Fruit fly (Drosophila melanogaster) whole organism, embryonic: ENCODE results near the gene Pop4.

Experiments used
- Ada2b ChIP-seq: fragments of 200-800 bp; sonication (Bioruptor generic); IDR thresholded peaks from 2 replicates; pipeline ENCODE4 v1.3.6; 2022; ENCODE audit warnings: missing biosample characterization, missing genetic modification characterization
- Atf6 ChIP-seq: fragments of 200-800 bp; sonication (Bioruptor generic); IDR thresholded peaks from 2 replicates; pipeline ENCODE4 v1.3.6; 2022; ENCODE audit warnings: missing biosample characterization, missing genetic modification characterization
- B-H2 ChIP-seq: fragments of 200-800 bp; sonication (Bioruptor generic); optimal IDR thresholded peaks from 2 replicates; lab custom pipeline; 2018; ENCODE audit warnings: missing biosample characterization, mild to moderate bottlenecking, missing genetic modification characterization
- CG10366 ChIP-seq: fragments of 200-800 bp; sonication (Bioruptor generic); IDR thresholded peaks from 2 replicates; pipeline ENCODE4 v1.3.6; 2022; ENCODE audit warnings: missing biosample characterization, missing genetic modification characterization
- CG10431 ChIP-seq: fragments of 200-800 bp; sonication (Bioruptor generic); optimal IDR thresholded peaks from 3 replicates; lab custom pipeline; 2018; ENCODE audit warnings: missing biosample characterization, mild to moderate bottlenecking, missing genetic modification characterization
- CG11504 ChIP-seq: fragments of 200-800 bp; sonication (Bioruptor generic); optimal IDR thresholded peaks from 3 replicates; lab custom pipeline; 2019; ENCODE audit warnings: missing biosample characterization, mild to moderate bottlenecking, missing genetic modification characterization, moderate library complexity
- CG12071 ChIP-seq: fragments of 200-800 bp; sonication (Bioruptor generic); optimal IDR thresholded peaks from 3 replicates; lab custom pipeline; 2018; ENCODE audit warnings: missing biosample characterization, mild to moderate bottlenecking, missing genetic modification characterization
- CG15514 ChIP-seq: fragments of 200-800 bp; sonication (Bioruptor generic); optimal IDR thresholded peaks from 3 replicates; lab custom pipeline; 2017; ENCODE audit warnings: missing biosample characterization, missing genetic modification characterization, mild to moderate bottlenecking, moderate library complexity, missing genetic modification reagents
- CG17385 ChIP-seq: fragments of 200-800 bp; sonication (Bioruptor generic); optimal IDR thresholded peaks from 3 replicates; lab custom pipeline; 2018; ENCODE audit warnings: missing biosample characterization, mild to moderate bottlenecking, missing genetic modification characterization
- CG17829 ChIP-seq: fragments of 200-800 bp; optimal IDR thresholded peaks from 2 replicates; lab custom pipeline; 2019; ENCODE audit warnings: missing biosample characterization, mild to moderate bottlenecking, missing genetic modification characterization, moderate library complexity
- CG18262 ChIP-seq: fragments of 200-800 bp; optimal IDR thresholded peaks from 3 replicates; lab custom pipeline; 2019; ENCODE audit warnings: missing biosample characterization, mild to moderate bottlenecking, missing genetic modification characterization, moderate library complexity
- CG1832 ChIP-seq: fragments of 200-800 bp; sonication (Bioruptor generic); optimal IDR thresholded peaks from 2 replicates; lab custom pipeline; 2017; ENCODE audit warnings: missing biosample characterization, mild to moderate bottlenecking, missing genetic modification characterization, inconsistent platforms
- CG2199 ChIP-seq: fragments of 200-800 bp; sonication (Bioruptor generic); IDR thresholded peaks from 3 replicates; pipeline ENCODE4 v1.3.6; 2022; ENCODE audit warnings: missing biosample characterization, missing genetic modification characterization
- CG2712 ChIP-seq: fragments of 200-800 bp; optimal IDR thresholded peaks from 3 replicates; lab custom pipeline; 2019; ENCODE audit warnings: missing biosample characterization, mild to moderate bottlenecking, missing genetic modification characterization, moderate library complexity
- CG7928 ChIP-seq: fragments of 200-800 bp; sonication (Bioruptor generic); optimal IDR thresholded peaks from 2 replicates; lab custom pipeline; 2017; ENCODE audit warnings: missing biosample characterization, mild to moderate bottlenecking, missing genetic modification characterization
- CHES-1-like ChIP-seq: fragments of 200-800 bp; sonication (Bioruptor generic); optimal IDR thresholded peaks from 2 replicates; lab custom pipeline; 2016; ENCODE audit warnings: missing biosample characterization, missing genetic modification characterization
- D ChIP-seq, 2 experiments: fragments of 200-800 bp in 1 of 2; fragments of >200 bp in 1 of 2; sonication (Bioruptor generic) in 1 of 2; optimal IDR thresholded peaks; 2 replicates in 1 of 2; 3 replicates in 1 of 2; lab custom pipeline; 2017; ENCODE audit warnings: mild to moderate bottlenecking in 1 of 2, missing biosample characterization in 1 of 2, missing genetic modification characterization in 1 of 2, missing genetic modification reagents in 1 of 2
- Drgx ChIP-seq: fragments of 200-800 bp; sonication (Bioruptor generic); IDR thresholded peaks from 2 replicates; pipeline ENCODE4 v1.3.6; 2022; ENCODE audit warnings: missing biosample characterization, missing genetic modification characterization
- E2f1 ChIP-seq: fragments of 200-800 bp; sonication (Bioruptor generic); IDR thresholded peaks from 2 replicates; pipeline ENCODE4 v1.3.6; 2022; ENCODE audit warnings: missing biosample characterization, missing genetic modification characterization
- ERR ChIP-seq: fragments of 200-800 bp; sonication (Bioruptor generic); optimal IDR thresholded peaks from 2 replicates; lab custom pipeline; 2016; ENCODE audit warnings: missing biosample characterization, missing genetic modification characterization
- Ets65A ChIP-seq: fragments of 200-800 bp; sonication (Bioruptor generic); peaks from one replicate; lab custom pipeline; 2016; ENCODE audit warnings: missing biosample characterization, missing genetic modification characterization
- H15 ChIP-seq: fragments of 200-800 bp; sonication (Bioruptor generic); IDR thresholded peaks from 3 replicates; pipeline ENCODE4 v1.3.6; 2022; ENCODE audit warnings: missing biosample characterization, missing genetic modification characterization
- Hr78 ChIP-seq, 2 experiments: fragments of 200-800 bp in 1 of 2; fragments of >200 bp in 1 of 2; sonication (Bioruptor generic) in 1 of 2; optimal IDR thresholded peaks; 2 replicates each; lab custom pipeline; 2017 to 2019; ENCODE audit warnings: missing biosample characterization in 2 of 2, missing genetic modification characterization in 2 of 2, mild to moderate bottlenecking in 1 of 2, moderate library complexity in 1 of 2
- Hsf ChIP-seq: fragments of 200-800 bp; sonication (Bioruptor generic); optimal IDR thresholded peaks from 3 replicates; lab custom pipeline; 2016; ENCODE audit warnings: missing biosample characterization, missing genetic modification characterization
- MESR4 ChIP-seq: fragments of 200-800 bp; sonication (Bioruptor generic); optimal IDR thresholded peaks from 2 replicates; lab custom pipeline; 2018; ENCODE audit warnings: missing biosample characterization, mild to moderate bottlenecking, missing genetic modification characterization, moderate library complexity
- Nf-YC ChIP-seq: fragments of 200-800 bp; optimal IDR thresholded peaks from 3 replicates; lab custom pipeline; 2019; ENCODE audit warnings: missing biosample characterization, mild to moderate bottlenecking, missing genetic modification characterization, moderate library complexity
- Sox100B ChIP-seq: fragments of 200-800 bp; sonication (Bioruptor generic); optimal IDR thresholded peaks from 3 replicates; lab custom pipeline; 2018; ENCODE audit warnings: missing biosample characterization, mild to moderate bottlenecking, missing genetic modification characterization
- Sox102F ChIP-seq: fragments of 200-800 bp; sonication (Bioruptor generic); optimal IDR thresholded peaks from 2 replicates; lab custom pipeline; 2018; ENCODE audit warnings: missing biosample characterization, mild to moderate bottlenecking, missing genetic modification characterization, moderate library complexity
- cas ChIP-seq: fragments of 200-800 bp; sonication (Bioruptor generic); IDR thresholded peaks from 2 replicates; pipeline ENCODE4 v1.3.6; 2022; ENCODE audit warnings: missing biosample characterization, missing genetic modification characterization
- chinmo ChIP-seq: fragments of 200-800 bp; sonication (Bioruptor generic); IDR thresholded peaks from 4 replicates; pipeline ENCODE4 v1.3.6; 2022; ENCODE audit warnings: missing biosample characterization, missing genetic modification characterization; ENCODE audit not compliant: partially characterized antibody
- chm ChIP-seq: fragments of 200-800 bp; sonication (Bioruptor generic); IDR thresholded peaks from 2 replicates; pipeline ENCODE4 v1.3.6; 2022; ENCODE audit warnings: missing biosample characterization, missing genetic modification characterization
- corto ChIP-seq: fragments of 200-800 bp; sonication (Bioruptor generic); optimal IDR thresholded peaks from 2 replicates; lab custom pipeline; 2016; ENCODE audit warnings: missing biosample characterization, mild to moderate bottlenecking, missing genetic modification characterization, moderate library complexity
- crc ChIP-seq: fragments of 200-800 bp; sonication (Bioruptor generic); optimal IDR thresholded peaks from 2 replicates; lab custom pipeline; 2016; ENCODE audit warnings: missing biosample characterization, missing genetic modification characterization
- crol ChIP-seq: fragments of 200-800 bp; sonication (Bioruptor generic); IDR thresholded peaks from 2 replicates; pipeline ENCODE4 v1.3.6; 2022; ENCODE audit warnings: missing biosample characterization, missing genetic modification characterization
- ham ChIP-seq: fragments of 200-800 bp; sonication (Bioruptor generic); IDR thresholded peaks from 2 replicates; pipeline ENCODE4 v1.3.6; 2022; ENCODE audit warnings: missing biosample characterization, missing genetic modification characterization
- kni ChIP-seq: fragments of 200-800 bp; sonication (Bioruptor generic); optimal IDR thresholded peaks from 3 replicates; lab custom pipeline; 2017; ENCODE audit warnings: mild to moderate bottlenecking, missing biosample characterization, missing genetic modification reagents, missing genetic modification characterization
- lbe ChIP-seq: fragments of 200-800 bp; sonication (Bioruptor generic); optimal IDR thresholded peaks from 2 replicates; lab custom pipeline; 2016; ENCODE audit warnings: missing biosample characterization, mild to moderate bottlenecking, missing genetic modification characterization
- nerfin-2 ChIP-seq: fragments of 200-800 bp; sonication (Bioruptor generic); IDR thresholded peaks from 2 replicates; pipeline ENCODE4 v1.3.6; 2022; ENCODE audit warnings: missing biosample characterization, missing genetic modification characterization; ENCODE audit not compliant: partially characterized antibody
- nom ChIP-seq: fragments of 200-800 bp; sonication (Bioruptor generic); optimal IDR thresholded peaks from 2 replicates; lab custom pipeline; 2017; ENCODE audit warnings: missing biosample characterization, missing genetic modification characterization, mild to moderate bottlenecking, moderate library complexity, missing genetic modification reagents
- sqz ChIP-seq: fragments of 200-800 bp; sonication (Bioruptor generic); optimal IDR thresholded peaks from 3 replicates; lab custom pipeline; 2018; ENCODE audit warnings: missing biosample characterization, mild to moderate bottlenecking, missing genetic modification characterization
- tap ChIP-seq: fragments of 200-800 bp; optimal IDR thresholded peaks from 3 replicates; lab custom pipeline; 2019; ENCODE audit warnings: missing biosample characterization, mild to moderate bottlenecking, missing genetic modification characterization, moderate library complexity
- vvl ChIP-seq: fragments of 200-800 bp; sonication (Bioruptor generic); IDR thresholded peaks from 2 replicates; pipeline ENCODE4 v1.3.6; 2022; ENCODE audit warnings: missing biosample characterization, missing genetic modification characterization
- wor ChIP-seq: fragments of 200-800 bp; sonication (Bioruptor generic); IDR thresholded peaks from 2 replicates; pipeline ENCODE4 v1.3.6; 2022; ENCODE audit warnings: missing biosample characterization, missing genetic modification characterization

Pop4 gene

DNA sequence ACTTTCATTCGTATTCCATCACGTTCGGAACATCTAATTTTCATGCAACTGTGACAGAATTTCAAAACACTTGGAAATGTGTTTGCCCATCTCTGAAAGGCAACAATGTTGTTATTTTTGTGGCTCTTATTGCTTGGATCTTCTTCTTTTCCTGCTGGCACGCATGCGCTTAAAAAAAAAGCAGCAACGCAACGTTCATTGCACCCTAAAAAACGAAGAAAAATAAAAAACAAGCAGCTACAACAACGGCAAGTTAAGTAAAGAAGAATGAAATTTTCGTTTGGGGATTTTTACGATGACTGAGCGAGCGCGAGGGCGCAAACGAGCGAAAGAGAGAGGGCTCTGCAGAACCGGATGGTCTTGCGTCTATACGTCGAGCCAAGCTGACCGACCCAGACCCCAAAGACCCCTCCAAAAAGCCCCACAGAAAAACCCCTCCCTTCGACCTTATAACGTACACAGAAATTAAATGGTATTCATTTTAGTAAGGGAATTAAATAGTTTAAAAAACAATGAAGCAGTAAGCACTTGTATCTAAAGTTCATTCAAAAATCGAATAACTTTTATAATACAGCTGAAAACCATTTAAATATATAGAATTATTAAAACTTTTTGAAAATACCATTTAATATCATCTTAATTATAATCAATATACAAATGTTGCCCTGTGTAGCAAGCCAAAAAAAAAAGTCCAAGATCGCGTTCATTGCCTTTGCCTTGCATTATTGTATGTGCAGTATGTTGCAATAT lies 15.3 kb upstream of the Pop4 start (continued):
- TF ChIP-seq D (optimal IDR thresholded peaks at IDR 0.05; lab: Kevin White, UChicago) (no peak), D (GFP tag; optimal IDR thresholded peaks at IDR 0.05; lab: Kevin White, UChicago) (peak; percentile 0), CG11504 (tag; lab: Kevin White, UChicago) (peak; percentile 51), H15 (no peak), kni (peak; percentile 49), CG17829 (tag; lab: Kevin White, UChicago) (no peak), Hsf (GFP tag; lab: Kevin White, UChicago) (no peak), CG18262 (peak; percentile 25), E2f1 (GFP tag; lab: Robert Waterston, UW) (no peak), CG2199 (GFP tag; lab: Robert Waterston, UW) (peak; percentile 70; the same call in 1 of the 3 replicates), Sox102F (GFP tag; lab: Kevin White, UChicago) (no peak), nerfin-2 (GFP tag; lab: Robert Waterston, UW) (no peak), chinmo (GFP tag; lab: Robert Waterston, UW) (peak; percentile 57; the same call in 1 of the 4 replicates), cas (GFP tag; lab: Robert Waterston, UW) (no peak), sqz (peak; percentile 74), nom (GFP tag; lab: Kevin White, UChicago) (peak; percentile 97), CG7928 (GFP tag; lab: Kevin White, UChicago) (no peak), lbe (GFP tag; lab: Kevin White, UChicago) (peak; percentile 29), tap (tag; lab: Kevin White, UChicago) (peak; percentile 3), vvl (GFP tag; lab: Robert Waterston, UW) (peak; percentile 14; the same call in 1 of the 2 replicates), CG17385 (GFP tag; lab: Kevin White, UChicago) (peak; percentile 42), B-H2 (GFP tag; lab: Kevin White, UChicago) (no peak), CG12071 (GFP tag; lab: Kevin White, UChicago) (no peak), Sox100B (GFP tag; lab: Kevin White, UChicago) (peak; percentile 12), CG2712 (tag; lab: Kevin White, UChicago) (peak; percentile 22), Atf6 (GFP tag; lab: Robert Waterston, UW) (no peak)
- TF ChIP-seq, all 482 proteins: peak for 24

DNA sequence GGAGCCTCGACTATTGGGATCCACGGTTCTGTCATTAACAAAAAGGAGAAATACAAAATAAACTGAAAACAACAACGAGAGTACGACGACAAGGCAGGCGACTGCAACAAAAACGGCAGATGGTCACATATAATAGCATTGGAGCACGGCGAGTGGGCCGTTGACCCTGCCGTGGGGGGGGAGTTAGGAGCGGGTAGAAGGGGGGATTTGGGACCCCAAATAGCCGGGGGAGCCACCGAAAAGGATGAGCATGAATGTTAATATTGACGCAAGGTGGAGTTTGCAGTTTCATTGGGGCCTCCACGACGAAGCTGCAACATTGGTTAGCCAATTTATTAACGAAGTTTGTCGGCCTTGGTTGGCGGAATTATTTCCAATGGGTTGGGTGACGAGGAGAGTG lies 14.4 kb upstream of the Pop4 start:
- TF ChIP-seq crol (GFP tag; lab: Robert Waterston, UW) (peak; percentile 29; the same call in 1 of the 2 replicates), Ada2b (GFP tag; lab: Robert Waterston, UW) (no peak), chm (0 out of 2 replicates have a peak, but pooled peaks have one; percentile 33)

DNA sequence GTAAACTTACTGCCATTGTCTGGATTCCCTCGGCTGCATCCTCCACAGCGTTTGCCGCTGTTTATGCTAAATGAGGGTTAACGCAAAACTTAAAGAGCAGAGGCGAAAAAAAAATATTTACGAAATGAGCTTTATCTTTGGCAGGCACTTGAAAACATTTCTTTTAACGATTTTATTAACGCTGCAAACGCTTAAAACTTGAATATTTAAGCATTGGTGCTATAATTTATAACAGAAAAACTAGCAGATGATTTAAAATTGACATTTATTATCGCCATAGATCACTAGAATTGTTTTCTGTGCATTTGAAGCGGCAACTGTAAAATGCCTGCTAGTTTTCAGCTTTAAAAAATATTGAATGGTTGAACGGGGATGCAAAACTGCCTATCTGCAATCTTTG lies 11.8 kb upstream of the Pop4 start:
- peak; percentile 61 for TF ChIP-seq Ets65A (GFP tag; lab: Kevin White, UChicago)
- peak; percentile 54; the same call in 1 of the 2 replicates for TF ChIP-seq Drgx (GFP tag; lab: Robert Waterston, UW)
- TF ChIP-seq wor = no peak

DNA sequence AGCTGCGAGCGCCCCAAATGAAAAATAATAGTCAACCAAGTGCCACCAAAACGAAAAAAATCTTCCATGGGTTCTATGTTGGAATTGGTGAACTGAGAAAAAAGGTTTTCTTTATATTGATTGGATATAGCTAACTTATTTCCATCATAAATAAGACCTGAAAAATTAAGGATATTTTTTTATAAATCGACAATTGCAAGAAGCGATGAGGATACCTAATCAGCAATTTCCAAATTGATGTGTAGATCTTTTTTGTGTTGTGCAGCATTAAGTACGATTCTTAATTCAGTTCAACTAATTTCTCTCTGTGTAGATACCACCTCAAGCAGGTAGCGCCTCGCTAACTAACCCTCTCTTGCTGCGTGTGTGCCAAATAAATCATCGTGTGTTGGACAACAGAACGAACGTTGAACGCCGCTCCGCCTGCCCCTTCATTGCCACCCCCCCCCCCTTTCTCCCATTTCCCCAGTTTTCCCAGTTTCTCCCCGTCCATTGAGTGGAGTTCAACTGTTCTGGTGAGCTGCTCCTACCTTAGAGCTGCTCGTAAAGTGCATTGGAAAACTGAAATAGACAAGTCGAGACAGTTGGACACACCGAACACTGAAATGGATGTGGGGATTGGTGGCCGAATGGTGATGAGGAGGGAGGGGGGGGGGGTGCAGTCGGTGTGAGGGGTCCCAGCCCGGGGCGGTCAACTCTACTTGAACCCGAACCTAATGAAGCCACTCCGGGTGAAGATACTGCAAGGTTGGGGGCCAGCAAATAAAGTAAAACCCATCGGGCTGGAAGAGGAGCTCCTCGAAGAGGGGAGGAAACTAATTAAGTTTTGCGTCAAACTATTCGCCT lies 10.6 kb upstream of the Pop4 start:
- no peak for TF ChIP-seq CHES-1-like (GFP tag; lab: Kevin White, UChicago)
- no peak for TF ChIP-seq CG10366
- peak in 1 of 2 experiments; percentile 52 for TF ChIP-seq Hr78 (GFP tag; optimal IDR thresholded peaks at IDR 0.05; lab: Kevin White, UChicago)
- TF ChIP-seq ham (GFP tag; lab: Robert Waterston, UW) = no peak
- no peak for TF ChIP-seq MESR4 (GFP tag; lab: Kevin White, UChicago)
- peak; percentile 92 for TF ChIP-seq CG2712 (tag; lab: Kevin White, UChicago)
- peak; percentile 56 for TF ChIP-seq CG10431 (GFP tag; lab: Kevin White, UChicago)
- no peak for TF ChIP-seq ERR (GFP tag; lab: Kevin White, UChicago)
- peak; percentile 45 for TF ChIP-seq crc
- TF ChIP-seq CG15514 (GFP tag; lab: Kevin White, UChicago) = peak; percentile 10
- TF ChIP-seq Nf-YC = no peak
- no peak for TF ChIP-seq CG1832 (GFP tag; lab: Kevin White, UChicago)
- TF ChIP-seq corto = no peak
